Worm (Caenorhabditis elegans): ENCODE results near the gene Y69A2AR.31.
A peak's percentile ranks its signal among the peaks of the same experiment; 100 is the strongest.

The Y69A2AR.31 gene

ce11 chrIV:2630145-2630544 lies 33.7 kb downstream of the Y69A2AR.31 start:
- TF ChIP-seq gmeb-2 (tag; optimal IDR thresholded peaks at IDR 0.05) (no peak), hlh-6 (tag; optimal IDR thresholded peaks at IDR 0.05) (no peak), pax-1 (tag; optimal IDR thresholded peaks at IDR 0.05) (no peak), sdc-2 (tag; optimal IDR thresholded peaks at IDR 0.05) (no peak), elt-2 (tag; optimal IDR thresholded peaks at IDR 0.05) (peak; percentile 68), sox-4 (tag; optimal IDR thresholded peaks at IDR 0.05) (no peak)

DNA sequence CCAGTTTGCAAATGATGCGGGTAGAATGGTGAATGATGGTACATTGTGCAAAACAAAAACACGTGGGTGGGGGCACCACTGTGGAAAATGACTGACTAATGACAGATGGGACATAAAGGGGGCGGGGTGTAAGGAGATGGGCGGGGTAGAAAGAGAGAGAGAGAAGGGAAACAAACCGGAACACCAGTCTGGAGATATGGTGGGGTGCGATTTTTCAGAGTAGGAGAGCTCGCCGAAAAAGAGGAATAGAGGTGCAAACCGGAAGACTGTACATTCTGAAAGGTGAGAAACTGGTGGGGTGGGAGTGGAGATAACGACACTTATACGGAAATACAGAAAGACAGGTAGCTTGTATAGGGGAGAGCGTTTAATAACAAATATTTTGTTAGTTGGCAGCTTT lies 35.6 kb downstream of the Y69A2AR.31 start, which contains the start of gene ngn-1:
TSS of gene ngn-1 (minus strand) at position 101 of the 400 bp plus-strand sequence.
- TF ChIP-seq dmd-4 (tag; optimal IDR thresholded peaks at IDR 0.05; ENCODE audit: borderline replicate concordance): no peak
- TF ChIP-seq ceh-30 (tag; optimal IDR thresholded peaks at IDR 0.05): no peak
- TF ChIP-seq fkh-10 (GFP tag; optimal IDR thresholded peaks at IDR 0.05): no peak
- no peak for TF ChIP-seq ref-2 (tag; optimal IDR thresholded peaks at IDR 0.05)
- TF ChIP-seq dve-1 (tag; optimal IDR thresholded peaks at IDR 0.05): no peak
- TF ChIP-seq che-1 (tag; optimal IDR thresholded peaks at IDR 0.05): no peak
- TF ChIP-seq ceh-6 (GFP tag; optimal IDR thresholded peaks at IDR 0.05): no peak
- no peak for TF ChIP-seq fkh-6 (tag; optimal IDR thresholded peaks at IDR 0.05)
- TF ChIP-seq elt-4 (tag; optimal IDR thresholded peaks at IDR 0.05): no peak
- no peak for TF ChIP-seq C08G9.2 (tag; optimal IDR thresholded peaks at IDR 0.05)
- TF ChIP-seq syd-9 (tag; optimal IDR thresholded peaks at IDR 0.05): no peak
- TF ChIP-seq unc-3 (GFP tag; conservative IDR thresholded peaks at IDR 0.05): no peak
- no peak for TF ChIP-seq unc-3 (tag; optimal IDR thresholded peaks at IDR 0.05)
- TF ChIP-seq nfya-1 (tag; optimal IDR thresholded peaks at IDR 0.05): no peak
- TF ChIP-seq ceh-48 (tag; optimal IDR thresholded peaks at IDR 0.05): no peak
- TF ChIP-seq tbx-7 (tag; optimal IDR thresholded peaks at IDR 0.05): no peak
- TF ChIP-seq hlh-6 (tag; optimal IDR thresholded peaks at IDR 0.05): no peak
- no peak for TF ChIP-seq K09A11.1 (tag; optimal IDR thresholded peaks at IDR 0.05; ENCODE audit: insufficient read depth)
- TF ChIP-seq mec-3 (tag; optimal IDR thresholded peaks at IDR 0.05; ENCODE audit: borderline replicate concordance): no peak
- TF ChIP-seq pat-9 (tag; optimal IDR thresholded peaks at IDR 0.05): no peak

DNA sequence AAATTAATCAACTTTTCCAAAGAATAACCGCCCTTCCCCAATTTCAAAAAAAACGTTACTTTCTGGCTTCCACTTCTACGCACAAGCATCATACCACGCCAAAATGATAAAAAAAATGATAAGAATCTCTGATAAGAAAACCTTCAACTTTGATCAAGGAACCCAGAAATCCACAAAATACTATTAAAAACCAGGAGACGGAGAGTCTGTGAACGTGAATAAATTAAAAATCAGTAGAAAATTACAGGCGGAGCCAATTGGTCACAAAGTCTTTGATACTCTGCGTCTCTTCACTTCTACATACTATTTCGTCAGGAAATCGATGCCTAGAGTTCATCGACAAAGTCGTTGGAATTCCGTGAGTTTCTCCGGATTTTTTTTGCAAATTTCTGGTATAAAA lies 45.2 kb downstream of the Y69A2AR.31 start, which contains the start of gene smf-3:
TSS of gene smf-3 (plus strand) at position 259 of the 400 bp plus-strand sequence.
- TF ChIP-seq ama-1 (optimal IDR thresholded peaks at IDR 0.05): no peak
- TF ChIP-seq elt-2 (tag; optimal IDR thresholded peaks at IDR 0.05): peak; percentile 83

DNA sequence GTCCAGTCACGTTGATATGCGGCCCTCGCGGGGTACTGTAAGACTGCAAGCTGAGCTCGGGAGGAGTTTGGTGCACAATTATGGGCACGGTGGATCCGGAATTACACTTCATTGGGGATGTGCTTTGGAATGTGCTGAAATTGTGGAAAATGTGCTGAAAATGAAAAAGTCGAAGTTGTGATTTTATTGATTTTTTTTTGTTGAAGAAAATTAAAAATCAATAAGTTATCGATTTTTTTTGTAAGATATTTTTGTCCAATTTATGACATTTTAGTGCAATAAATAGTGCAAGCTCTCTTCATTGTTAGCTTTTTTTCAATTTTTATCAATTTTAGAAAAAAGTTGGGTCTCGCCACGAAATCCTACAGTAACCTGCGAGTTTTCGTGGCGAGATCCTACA lies 47.0 kb downstream of the Y69A2AR.31 start:
- TF ChIP-seq rnt-1 (tag; optimal IDR thresholded peaks at IDR 0.05): no peak
- no peak for TF ChIP-seq ztf-16 (tag; optimal IDR thresholded peaks at IDR 0.05)
- no peak for TF ChIP-seq sox-4 (tag; optimal IDR thresholded peaks at IDR 0.05)
- no peak for TF ChIP-seq K02D7.2 (tag; optimal IDR thresholded peaks at IDR 0.05)
- no peak for TF ChIP-seq K09A11.1 (tag; optimal IDR thresholded peaks at IDR 0.05; ENCODE audit: insufficient read depth)
- no peak for TF ChIP-seq pag-3 (tag; optimal IDR thresholded peaks at IDR 0.05; ENCODE audit: borderline replicate concordance)
- no peak for TF ChIP-seq ceh-2 (tag; optimal IDR thresholded peaks at IDR 0.05)
- no peak for TF ChIP-seq zip-5 (tag; optimal IDR thresholded peaks at IDR 0.05)
- TF ChIP-seq dmd-4 (tag; optimal IDR thresholded peaks at IDR 0.05; ENCODE audit: borderline replicate concordance): no peak
- TF ChIP-seq ceh-19 (GFP tag; optimal IDR thresholded peaks at IDR 0.05): no peak
- TF ChIP-seq elt-4 (tag; optimal IDR thresholded peaks at IDR 0.05): no peak

- TF ChIP-seq unc-42 (tag; optimal IDR thresholded peaks at IDR 0.05) (no peak), ceh-18 (tag; optimal IDR thresholded peaks at IDR 0.05) (no peak), ets-4 (tag; optimal IDR thresholded peaks at IDR 0.05) (no peak), ceh-31 (tag; optimal IDR thresholded peaks at IDR 0.05) (no peak), syd-9 (tag; optimal IDR thresholded peaks at IDR 0.05) (no peak), C08G9.2 (tag; optimal IDR thresholded peaks at IDR 0.05) (no peak), rnt-1 (tag; optimal IDR thresholded peaks at IDR 0.05) (no peak), mec-3 (tag; optimal IDR thresholded peaks at IDR 0.05; ENCODE audit: borderline replicate concordance) (no peak), tbx-7 (tag; optimal IDR thresholded peaks at IDR 0.05) (no peak), pax-1 (tag; optimal IDR thresholded peaks at IDR 0.05) (no peak), ceh-48 (tag; optimal IDR thresholded peaks at IDR 0.05) (no peak), unc-3 (GFP tag; conservative IDR thresholded peaks at IDR 0.05) (no peak), unc-3 (tag; optimal IDR thresholded peaks at IDR 0.05) (no peak), nhr-11 (tag; optimal IDR thresholded peaks at IDR 0.05) (no peak), hlh-15 (tag; optimal IDR thresholded peaks at IDR 0.05) (no peak), lim-6 (tag; optimal IDR thresholded peaks at IDR 0.05) (no peak), sox-4 (tag; optimal IDR thresholded peaks at IDR 0.05) (no peak), ceh-19 (GFP tag; optimal IDR thresholded peaks at IDR 0.05) (no peak), Y22D7AL.16 (tag; optimal IDR thresholded peaks at IDR 0.05) (no peak), dve-1 (tag; optimal IDR thresholded peaks at IDR 0.05) (no peak)
These were observed 50.0 kb downstream of the Y69A2AR.31 start, which contains the start of gene daao-1 for ce11 chrIV:2613754-2614244. Gene daao-1 (plus strand): TSS chrIV:2614194.
